Worm (Caenorhabditis elegans) whole organism, midembryonic: ENCODE data around the gene dos-2.

Experiments used
- flt-1 ChIP-seq: fragments of 200-800 bp; sonication (Bioruptor generic); IDR thresholded peaks from 2 replicates; pipeline ENCODE4 v1.3.6; 2022; ENCODE audit warnings: missing genetic modification characterization, missing compliant biosample characterization
- med-1 ChIP-seq: sonication (generic microtip); optimal IDR thresholded peaks from 2 replicates; lab custom pipeline; 2017; ENCODE audit warnings: missing genetic modification characterization, mild to moderate bottlenecking, missing compliant biosample characterization, antibody characterized with exemption, missing genetic modification reagents; ENCODE audit not compliant: insufficient read depth
- ref-1 ChIP-seq: fragments of 200-800 bp; sonication (Bioruptor generic); conservative IDR thresholded peaks from 2 replicates; pipeline ENCODE4 v1.3.6; 2022; ENCODE audit warnings: missing genetic modification reagents, missing genetic modification characterization, missing compliant biosample characterization
- ztf-23 ChIP-seq: fragments of 200-800 bp; sonication (Bioruptor generic); IDR thresholded peaks from 2 replicates; pipeline ENCODE4 v1.3.6; 2022; ENCODE audit warnings: missing genetic modification reagents, missing genetic modification characterization, missing compliant biosample characterization
- ztf-29 ChIP-seq: fragments of 200-800 bp; sonication (Bioruptor generic); IDR thresholded peaks from 2 replicates; pipeline ENCODE4 v1.3.6; 2022; ENCODE audit warnings: missing genetic modification reagents, missing genetic modification characterization, missing compliant biosample characterization

ce11 chrII:3978198-3978597 is 2.2 kb downstream of the dos-2 start:
- no peak for TF ChIP-seq med-1 (GFP tag; lab: Kevin White, UChicago)
- no peak for TF ChIP-seq ztf-29 (GFP tag; lab: Robert Waterston, UW)
- no peak for TF ChIP-seq flt-1 (GFP tag; lab: Robert Waterston, UW)
- TF ChIP-seq ztf-23 (GFP tag; lab: Robert Waterston, UW): no peak
- no peak for TF ChIP-seq ref-1
